Fruit fly (Drosophila melanogaster) whole organism, embryonic: ENCODE measurements around the gene HDAC1.

Experiments
- Bteb2 ChIP-seq: fragments of 200-800 bp; sonication (Bioruptor generic); optimal IDR thresholded peaks from 2 replicates; lab custom pipeline; 2016; ENCODE audit warnings: missing biosample characterization, missing genetic modification characterization
- C15 ChIP-seq: fragments of 200-800 bp; sonication (Bioruptor generic); IDR thresholded peaks from 3 replicates; pipeline ENCODE4 v1.3.6; 2022; ENCODE audit warnings: missing biosample characterization, missing genetic modification characterization
- CG11504 ChIP-seq: fragments of 200-800 bp; sonication (Bioruptor generic); optimal IDR thresholded peaks from 3 replicates; lab custom pipeline; 2019; ENCODE audit warnings: missing biosample characterization, mild to moderate bottlenecking, missing genetic modification characterization, moderate library complexity
- CG11723 ChIP-seq: fragments of 200-800 bp; sonication (Bioruptor generic); optimal IDR thresholded peaks from 2 replicates; lab custom pipeline; 2017; ENCODE audit warnings: missing biosample characterization, mild to moderate bottlenecking, missing genetic modification characterization
- CG12071 ChIP-seq: fragments of 200-800 bp; sonication (Bioruptor generic); optimal IDR thresholded peaks from 3 replicates; lab custom pipeline; 2018; ENCODE audit warnings: missing biosample characterization, mild to moderate bottlenecking, missing genetic modification characterization
- CG15601 ChIP-seq: fragments of 200-800 bp; sonication (Bioruptor generic); optimal IDR thresholded peaks from 3 replicates; lab custom pipeline; 2019; ENCODE audit warnings: missing biosample characterization, mild to moderate bottlenecking, missing genetic modification characterization, moderate library complexity
- CG16779 ChIP-seq: fragments of 200-800 bp; sonication (Bioruptor generic); IDR thresholded peaks from 2 replicates; pipeline ENCODE4 v1.3.6; 2022; ENCODE audit warnings: missing biosample characterization, missing genetic modification characterization
- CG16863 ChIP-seq: fragments of 200-800 bp; sonication (Bioruptor generic); optimal IDR thresholded peaks from 3 replicates; lab custom pipeline; 2016; ENCODE audit warnings: missing biosample characterization, missing genetic modification characterization
- CG17359 ChIP-seq: fragments of 200-800 bp; sonication (Bioruptor generic); optimal IDR thresholded peaks from 3 replicates; lab custom pipeline; 2018; ENCODE audit warnings: missing biosample characterization, mild to moderate bottlenecking, missing genetic modification characterization, moderate library complexity
- CG1792 ChIP-seq: fragments of 200-800 bp; sonication (Bioruptor generic); optimal IDR thresholded peaks from 2 replicates; lab custom pipeline; 2016; ENCODE audit warnings: missing biosample characterization, missing genetic modification characterization
- CG2202 ChIP-seq: fragments of 200-800 bp; sonication (Bioruptor generic); optimal IDR thresholded peaks from 2 replicates; lab custom pipeline; 2018; ENCODE audit warnings: missing biosample characterization, mild to moderate bottlenecking, missing genetic modification characterization
- CG3163 ChIP-seq: fragments of 200-800 bp; sonication (Bioruptor generic); optimal IDR thresholded peaks from 3 replicates; lab custom pipeline; 2016; ENCODE audit warnings: missing biosample characterization, missing genetic modification characterization
- CG33557 ChIP-seq: fragments of 200-800 bp; sonication (Bioruptor generic); optimal IDR thresholded peaks from 2 replicates; lab custom pipeline; 2019; ENCODE audit warnings: missing biosample characterization, mild to moderate bottlenecking, missing genetic modification characterization, moderate library complexity
- CG3847 ChIP-seq: fragments of 200-800 bp; sonication (Bioruptor generic); IDR thresholded peaks from 2 replicates; pipeline ENCODE4 v1.3.6; 2022; ENCODE audit warnings: missing biosample characterization, missing genetic modification characterization
- CG3995 ChIP-seq: fragments of 200-800 bp; sonication (Bioruptor generic); optimal IDR thresholded peaks from 3 replicates; lab custom pipeline; 2016; ENCODE audit warnings: missing biosample characterization, missing genetic modification characterization
- CG6654 ChIP-seq: fragments of 200-800 bp; sonication (Bioruptor generic); optimal IDR thresholded peaks from 2 replicates; lab custom pipeline; 2017; ENCODE audit warnings: missing biosample characterization, mild to moderate bottlenecking, missing genetic modification characterization
- CG7372 ChIP-seq: fragments of 200-800 bp; sonication (Bioruptor generic); IDR thresholded peaks from 2 replicates; pipeline ENCODE4 v1.3.6; 2022; ENCODE audit warnings: missing biosample characterization, missing genetic modification characterization
- CG9215 ChIP-seq: fragments of 200-800 bp; sonication (Bioruptor generic); IDR thresholded peaks from 2 replicates; pipeline ENCODE4 v1.3.6; 2022; ENCODE audit warnings: missing biosample characterization, missing genetic modification characterization
- Camta ChIP-seq: fragments of 200-800 bp; sonication (Bioruptor generic); optimal IDR thresholded peaks from 2 replicates; lab custom pipeline; 2016; ENCODE audit warnings: missing biosample characterization, missing genetic modification characterization
- D ChIP-seq, 2 experiments: fragments of 200-800 bp in 1 of 2; fragments of >200 bp in 1 of 2; sonication (Bioruptor generic) in 1 of 2; optimal IDR thresholded peaks; 2 replicates in 1 of 2; 3 replicates in 1 of 2; lab custom pipeline; 2017; ENCODE audit warnings: mild to moderate bottlenecking in 1 of 2, missing biosample characterization in 1 of 2, missing genetic modification characterization in 1 of 2, missing genetic modification reagents in 1 of 2
- D19B ChIP-seq: fragments of 200-800 bp; sonication (Bioruptor generic); optimal IDR thresholded peaks from 2 replicates; lab custom pipeline; 2017; ENCODE audit warnings: missing biosample characterization, mild to moderate bottlenecking, missing genetic modification characterization
- Dip3 ChIP-seq: fragments of 200-800 bp; sonication (Bioruptor generic); optimal IDR thresholded peaks from 3 replicates; lab custom pipeline; 2016; ENCODE audit warnings: missing biosample characterization, missing genetic modification characterization
- Doc3 ChIP-seq: fragments of 200-800 bp; sonication (Bioruptor generic); IDR thresholded peaks from 3 replicates; pipeline ENCODE4 v1.3.6; 2022; ENCODE audit warnings: missing biosample characterization, missing genetic modification characterization; ENCODE audit not compliant: partially characterized antibody
- Hr51 ChIP-seq, 2 experiments: fragments of 200-800 bp; sonication (Bioruptor generic); optimal IDR thresholded peaks; 2 replicates in 1 of 2; 3 replicates in 1 of 2; lab custom pipeline; 2016 to 2018; ENCODE audit warnings: missing biosample characterization in 2 of 2, missing genetic modification characterization in 2 of 2, mild to moderate bottlenecking in 1 of 2, moderate library complexity in 1 of 2
- Med ChIP-seq: fragments of 200-800 bp; sonication (Bioruptor generic); peaks from one replicate; lab custom pipeline; 2016; ENCODE audit warnings: missing biosample characterization, missing genetic modification characterization, mild to moderate bottlenecking, inconsistent platforms, moderate library complexity
- Meics ChIP-seq: fragments of 200-800 bp; sonication (Bioruptor generic); optimal IDR thresholded peaks from 2 replicates; lab custom pipeline; 2017; ENCODE audit warnings: missing biosample characterization, mild to moderate bottlenecking, missing genetic modification characterization
- Oli ChIP-seq: fragments of 200-800 bp; sonication (Bioruptor generic); optimal IDR thresholded peaks from 2 replicates; lab custom pipeline; 2018; ENCODE audit warnings: missing biosample characterization, mild to moderate bottlenecking, missing genetic modification characterization, moderate library complexity
- br ChIP-seq: fragments of >200 bp; optimal IDR thresholded peaks from 2 replicates; lab custom pipeline; 2017
- caup ChIP-seq: fragments of 200-800 bp; sonication (Bioruptor generic); optimal IDR thresholded peaks from 3 replicates; lab custom pipeline; 2017; ENCODE audit warnings: missing biosample characterization, mild to moderate bottlenecking, missing genetic modification characterization, moderate library complexity; ENCODE audit not compliant: severe bottlenecking
- chif ChIP-seq, 2 experiments: fragments of 200-800 bp; sonication (Bioruptor generic); optimal IDR thresholded peaks; 3 replicates each; lab custom pipeline; 2016; ENCODE audit warnings: missing biosample characterization in 2 of 2, missing genetic modification characterization in 2 of 2
- cwo ChIP-seq: fragments of 200-800 bp; sonication (Bioruptor generic); optimal IDR thresholded peaks from 3 replicates; lab custom pipeline; 2017; ENCODE audit warnings: missing biosample characterization, missing genetic modification characterization, mild to moderate bottlenecking, moderate library complexity, missing genetic modification reagents
- fd3F ChIP-seq: fragments of 200-800 bp; sonication (Bioruptor generic); optimal IDR thresholded peaks from 2 replicates; lab custom pipeline; 2018; ENCODE audit warnings: missing biosample characterization, mild to moderate bottlenecking, missing genetic modification characterization, moderate library complexity
- gsb ChIP-seq: fragments of 200-800 bp; sonication (Bioruptor generic); IDR thresholded peaks from 2 replicates; pipeline ENCODE4 v1.3.6; 2022; ENCODE audit warnings: missing biosample characterization, missing genetic modification characterization
- gsb-n ChIP-seq: fragments of 200-800 bp; sonication (Bioruptor generic); optimal IDR thresholded peaks from 3 replicates; lab custom pipeline; 2018; ENCODE audit warnings: missing biosample characterization, mild to moderate bottlenecking, missing genetic modification characterization
- knrl ChIP-seq: fragments of 200-800 bp; sonication (Bioruptor generic); IDR thresholded peaks from 3 replicates; pipeline ENCODE4 v1.3.6; 2022; ENCODE audit warnings: missing biosample characterization, missing genetic modification characterization; ENCODE audit not compliant: partially characterized antibody
- maf-S ChIP-seq: fragments of 200-800 bp; sonication (Bioruptor generic); optimal IDR thresholded peaks from 2 replicates; lab custom pipeline; 2016; ENCODE audit warnings: missing biosample characterization, missing genetic modification characterization
- nerfin-2 ChIP-seq: fragments of 200-800 bp; sonication (Bioruptor generic); IDR thresholded peaks from 2 replicates; pipeline ENCODE4 v1.3.6; 2022; ENCODE audit warnings: missing biosample characterization, missing genetic modification characterization; ENCODE audit not compliant: partially characterized antibody
- odd ChIP-seq: fragments of 200-800 bp; sonication (Bioruptor generic); optimal IDR thresholded peaks from 2 replicates; lab custom pipeline; 2017; ENCODE audit warnings: missing biosample characterization, mild to moderate bottlenecking, missing genetic modification characterization
- phol ChIP-seq: fragments of 200-800 bp; sonication (Bioruptor generic); optimal IDR thresholded peaks from 3 replicates; lab custom pipeline; 2018; ENCODE audit warnings: missing biosample characterization, mild to moderate bottlenecking, missing genetic modification characterization, moderate library complexity
- pnt ChIP-seq: fragments of 200-800 bp; sonication (Bioruptor generic); optimal IDR thresholded peaks from 3 replicates; lab custom pipeline; 2016; ENCODE audit warnings: missing biosample characterization, missing genetic modification characterization
- pros ChIP-seq: fragments of 200-800 bp; sonication (Bioruptor generic); optimal IDR thresholded peaks from 3 replicates; lab custom pipeline; 2019; ENCODE audit warnings: missing biosample characterization, mild to moderate bottlenecking, missing genetic modification characterization, moderate library complexity
- sima ChIP-seq: fragments of 200-800 bp; sonication (Bioruptor generic); optimal IDR thresholded peaks from 2 replicates; lab custom pipeline; 2016; ENCODE audit warnings: missing biosample characterization, missing genetic modification characterization
- tgo ChIP-seq: fragments of 200-800 bp; sonication (Bioruptor generic); IDR thresholded peaks from 3 replicates; pipeline ENCODE4 v1.3.6; 2022; ENCODE audit warnings: missing biosample characterization, missing genetic modification characterization
- tll ChIP-seq, 2 experiments: fragments of 200-800 bp in 1 of 2; fragments of >200 bp in 1 of 2; sonication (Bioruptor generic) in 1 of 2; optimal IDR thresholded peaks; 2 replicates each; lab custom pipeline; 2017 to 2019; ENCODE audit warnings: missing biosample characterization in 2 of 2, missing genetic modification characterization in 2 of 2, mild to moderate bottlenecking in 1 of 2, moderate library complexity in 1 of 2
- toy ChIP-seq: fragments of 200-800 bp; sonication (Bioruptor generic); IDR thresholded peaks from 2 replicates; pipeline ENCODE4 v1.3.6; 2022; ENCODE audit warnings: missing biosample characterization, missing genetic modification characterization
- trem ChIP-seq: fragments of 200-800 bp; optimal IDR thresholded peaks from 3 replicates; lab custom pipeline; 2019; ENCODE audit warnings: missing biosample characterization, mild to moderate bottlenecking, missing genetic modification characterization, moderate library complexity
- tx ChIP-seq: fragments of 200-800 bp; sonication (Bioruptor generic); optimal IDR thresholded peaks from 2 replicates; lab custom pipeline; 2016; ENCODE audit warnings: missing biosample characterization, missing genetic modification characterization
- unpg ChIP-seq: fragments of 200-800 bp; sonication (Bioruptor generic); optimal IDR thresholded peaks from 3 replicates; lab custom pipeline; 2018; ENCODE audit warnings: missing biosample characterization, mild to moderate bottlenecking, missing genetic modification characterization, moderate library complexity
- usp ChIP-seq: fragments of >200 bp; optimal IDR thresholded peaks from 2 replicates; lab custom pipeline; 2017; ENCODE audit warnings: missing biosample characterization, missing genetic modification characterization

HDAC1 gene

DNA sequence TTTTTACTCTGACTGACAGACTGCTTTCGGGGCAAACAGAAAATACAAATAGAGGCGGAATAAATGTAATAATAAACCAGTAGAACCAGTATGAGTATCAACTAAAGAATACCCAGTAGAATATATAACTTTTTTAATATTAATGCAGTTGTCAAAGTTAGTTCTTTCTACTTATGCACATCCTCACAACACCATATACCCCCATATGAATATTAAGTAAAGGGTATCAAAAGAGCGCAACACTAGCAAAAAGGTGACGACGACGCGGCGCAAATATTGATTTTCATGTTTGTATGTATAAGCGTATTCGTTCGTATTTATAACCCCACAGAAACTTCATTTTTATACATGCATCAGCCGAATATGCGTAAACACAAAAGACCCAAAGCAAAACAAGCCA is 13.5 kb upstream of the HDAC1 start (continued):
- TF ChIP-seq caup (GFP tag; lab: Kevin White, UChicago) (peak; percentile 91), CG11504 (tag; lab: Kevin White, UChicago) (peak; percentile 96), Meics (GFP tag; lab: Kevin White, UChicago) (peak; percentile 93), CG2202 (tag; lab: Kevin White, UChicago) (peak; percentile 92)

DNA sequence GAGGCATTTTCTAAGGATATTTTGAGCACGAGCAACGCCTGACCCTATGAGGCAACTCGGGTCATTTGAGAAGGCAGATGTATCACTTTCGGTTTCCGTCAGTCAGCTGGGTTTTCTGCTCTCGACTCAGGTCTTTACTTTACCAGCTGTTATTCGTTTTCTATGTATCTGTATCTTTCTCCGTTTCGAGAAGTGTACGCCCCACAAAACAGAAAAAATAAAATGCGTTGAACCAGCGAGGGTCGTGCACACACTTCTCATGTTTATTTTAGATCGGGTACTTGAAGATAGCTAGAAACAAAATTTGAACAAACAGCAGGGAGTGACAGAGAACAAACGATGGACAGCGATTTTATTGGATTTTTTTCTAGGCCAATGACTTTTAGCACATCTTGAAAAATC is 12.7 kb upstream of the HDAC1 start:
- TF ChIP-seq tll (GFP tag; optimal IDR thresholded peaks at IDR 0.05; lab: Kevin White, UChicago) = peak in 1 of 2 experiments; percentile 80
- peak; percentile 81 for TF ChIP-seq Med (GFP tag; lab: Kevin White, UChicago)
- peak; percentile 55 for TF ChIP-seq CG33557 (GFP tag; lab: Kevin White, UChicago)
- no peak for TF ChIP-seq Dip3 (GFP tag; lab: Kevin White, UChicago)
- TF ChIP-seq D (optimal IDR thresholded peaks at IDR 0.05; lab: Kevin White, UChicago) = no peak
- peak; percentile 23 for TF ChIP-seq D (GFP tag; optimal IDR thresholded peaks at IDR 0.05; lab: Kevin White, UChicago)
- no peak for TF ChIP-seq usp
- no peak for TF ChIP-seq CG3995 (GFP tag; lab: Kevin White, UChicago)
- TF ChIP-seq Oli = no peak
- TF ChIP-seq CG16779 (GFP tag; lab: Robert Waterston, UW) = no peak
- TF ChIP-seq pros = no peak
- no peak for TF ChIP-seq phol (tag; lab: Kevin White, UChicago)
- TF ChIP-seq Hr51 (GFP tag; optimal IDR thresholded peaks at IDR 0.05; lab: Kevin White, UChicago) = no peak
- no peak for TF ChIP-seq tx
- no peak for TF ChIP-seq cwo (GFP tag; lab: Kevin White, UChicago)
- TF ChIP-seq chif (GFP tag; optimal IDR thresholded peaks at IDR 0.05; lab: Kevin White, UChicago) = peak; percentile 28 to 38
- no peak for TF ChIP-seq CG7372 (GFP tag; lab: Robert Waterston, UW)
- TF ChIP-seq Camta (GFP tag; lab: Kevin White, UChicago) = no peak
- TF ChIP-seq CG12071 = no peak
- TF ChIP-seq CG6654 (GFP tag; lab: Kevin White, UChicago) = no peak
- no peak for TF ChIP-seq nerfin-2 (GFP tag; lab: Robert Waterston, UW)
- no peak for TF ChIP-seq knrl
- TF ChIP-seq CG3163 (GFP tag; lab: Kevin White, UChicago) = no peak
- no peak for TF ChIP-seq pnt (GFP tag; lab: Kevin White, UChicago)
- TF ChIP-seq C15 (GFP tag; lab: Robert Waterston, UW) = no peak
- no peak for TF ChIP-seq toy (GFP tag; lab: Robert Waterston, UW)
- TF ChIP-seq CG11723 (GFP tag; lab: Kevin White, UChicago) = no peak
- TF ChIP-seq CG3847 = no peak
- TF ChIP-seq odd = peak; percentile 2
- TF ChIP-seq CG16863 (GFP tag; lab: Kevin White, UChicago) = no peak
- no peak for TF ChIP-seq tgo
- TF ChIP-seq unpg (GFP tag; lab: Kevin White, UChicago) = no peak
- TF ChIP-seq sima = no peak
- no peak for TF ChIP-seq Bteb2 (GFP tag; lab: Kevin White, UChicago)
- peak; percentile 2 for TF ChIP-seq trem
- no peak for TF ChIP-seq CG9215 (GFP tag; lab: Robert Waterston, UW)
- no peak for TF ChIP-seq gsb (GFP tag; lab: Robert Waterston, UW)
- no peak for TF ChIP-seq Doc3 (GFP tag; lab: Robert Waterston, UW)
- no peak for TF ChIP-seq gsb-n (tag; lab: Kevin White, UChicago)
- no peak for TF ChIP-seq D19B (GFP tag; lab: Kevin White, UChicago)
- peak; percentile 41 for TF ChIP-seq CG15601 (tag; lab: Kevin White, UChicago)
- TF ChIP-seq CG17359 (tag; lab: Kevin White, UChicago) = peak; percentile 2
- TF ChIP-seq maf-S = no peak
- TF ChIP-seq br (lab: Kevin White, UChicago) = no peak
- TF ChIP-seq CG1792 = peak; percentile 6
- TF ChIP-seq fd3F (GFP tag; lab: Kevin White, UChicago) = no peak
